Worm (Caenorhabditis elegans) whole organism, L4 larva: ENCODE results near the gene K02F6.8.
"Not testable (repeated sequence)": the region's sequence is repeated elsewhere in the genome, so short reads cannot be mapped to it uniquely, and the experiment has no call there.

Source experiments
- R02D3.7 ChIP-seq: fragments of 150-350 bp; sonication (generic microtip); optimal IDR thresholded peaks from 3 replicates; lab custom pipeline; 2014; ENCODE audit warnings: missing biosample characterization, missing genetic modification characterization
- ZK337.2 ChIP-seq: fragments of 200-800 bp; sonication (Bioruptor generic); IDR thresholded peaks from 2 replicates; pipeline ENCODE4 v1.3.6; 2022; ENCODE audit warnings: missing genetic modification reagents, missing genetic modification characterization, missing compliant biosample characterization
- aha-1 ChIP-seq: fragments of 150-350 bp; peaks from one replicate; lab custom pipeline; 2014; ENCODE audit warnings: missing biosample characterization, missing genetic modification characterization
- ceh-20 ChIP-seq: fragments of 200-800 bp; sonication (Bioruptor generic); IDR thresholded peaks from 2 replicates; pipeline ENCODE4 v1.3.6; 2022; ENCODE audit warnings: missing genetic modification reagents, missing genetic modification characterization, missing compliant biosample characterization
- ceh-28 ChIP-seq: fragments of 150-350 bp; optimal IDR thresholded peaks from 2 replicates; lab custom pipeline; 2014; ENCODE audit warnings: missing biosample characterization, missing genetic modification reagents, missing genetic modification characterization
- ceh-32 ChIP-seq: sonication (generic microtip); optimal IDR thresholded peaks from 2 replicates; lab custom pipeline; 2016; ENCODE audit warnings: mild to moderate bottlenecking, missing genetic modification characterization, missing compliant biosample characterization; ENCODE audit not compliant: poor library complexity
- cey-2 ChIP-seq: sonication (generic microtip); optimal IDR thresholded peaks from 3 replicates; lab custom pipeline; 2017; ENCODE audit warnings: missing genetic modification characterization, mild to moderate bottlenecking, missing compliant biosample characterization, antibody characterized with exemption, borderline replicate concordance; ENCODE audit not compliant: insufficient read depth
- ctbp-1 ChIP-seq: fragments of 200-800 bp; sonication (Bioruptor generic); IDR thresholded peaks from 2 replicates; pipeline ENCODE4 v1.3.6; 2022; ENCODE audit warnings: missing genetic modification reagents, missing genetic modification characterization, missing compliant biosample characterization
- daf-12 ChIP-seq: fragments of 150-350 bp; optimal IDR thresholded peaks from 2 replicates; lab custom pipeline; 2014; ENCODE audit warnings: missing biosample characterization, missing genetic modification reagents, missing genetic modification characterization
- daf-8 ChIP-seq: fragments of 200-800 bp; sonication (Bioruptor generic); IDR thresholded peaks from 2 replicates; pipeline ENCODE4 v1.3.6; 2022; ENCODE audit warnings: missing genetic modification characterization, missing compliant biosample characterization
- dmd-6 ChIP-seq: fragments of 200-800 bp; sonication (Bioruptor generic); IDR thresholded peaks from 2 replicates; pipeline ENCODE4 v1.3.6; 2022; ENCODE audit warnings: missing genetic modification reagents, missing genetic modification characterization, missing compliant biosample characterization
- dve-1 ChIP-seq: sonication (generic microtip); optimal IDR thresholded peaks from 2 replicates; lab custom pipeline; 2017; ENCODE audit warnings: antibody characterized with exemption, mild to moderate bottlenecking, missing genetic modification characterization, missing compliant biosample characterization; ENCODE audit not compliant: insufficient read depth
- egl-43 ChIP-seq: fragments of 200-800 bp; sonication (Bioruptor generic); IDR thresholded peaks from 2 replicates; pipeline ENCODE4 v1.3.6; 2022; ENCODE audit warnings: missing genetic modification reagents, missing genetic modification characterization, missing compliant biosample characterization
- gei-8 ChIP-seq: fragments of 200-800 bp; sonication (Bioruptor generic); optimal IDR thresholded peaks from 2 replicates; lab custom pipeline; 2018; ENCODE audit warnings: mild to moderate bottlenecking, missing genetic modification characterization, missing compliant biosample characterization
- hif-1 ChIP-seq, 2 experiments: sonication (generic microtip); optimal IDR thresholded peaks; 2 replicates each; lab custom pipeline; 2016 to 2017; ENCODE audit warnings: missing compliant biosample characterization in 2 of 2, missing genetic modification characterization in 2 of 2, missing genetic modification reagents in 2 of 2, missing genotype in 2 of 2, mild to moderate bottlenecking in 1 of 2
- hmg-1.1 ChIP-seq: fragments of 200-800 bp; sonication (Bioruptor generic); IDR thresholded peaks from 2 replicates; pipeline ENCODE4 v1.3.6; 2022; ENCODE audit warnings: missing genetic modification reagents, missing genetic modification characterization, missing compliant biosample characterization
- lin-15B ChIP-seq: fragments of 150-350 bp; sonication (generic microtip); optimal IDR thresholded peaks from 3 replicates; lab custom pipeline; 2014; ENCODE audit warnings: missing biosample characterization, missing genetic modification characterization
- lin-39 ChIP-seq: fragments of 150-350 bp; optimal IDR thresholded peaks from 2 replicates; lab custom pipeline; 2014; ENCODE audit warnings: missing biosample characterization, missing genetic modification reagents, missing genetic modification characterization
- mdt-29 ChIP-seq: fragments of 200-800 bp; sonication (Bioruptor generic); IDR thresholded peaks from 2 replicates; pipeline ENCODE4 v1.3.6; 2022; ENCODE audit warnings: missing genetic modification reagents, missing genetic modification characterization, missing compliant biosample characterization
- mxl-2 ChIP-seq: fragments of 200-800 bp; sonication (Bioruptor generic); conservative IDR thresholded peaks from 2 replicates; pipeline ENCODE4 v1.3.6; 2022; ENCODE audit warnings: missing genetic modification reagents, missing genetic modification characterization, missing compliant biosample characterization
- nhr-42 ChIP-seq: fragments of 200-800 bp; sonication (Bioruptor generic); IDR thresholded peaks from 2 replicates; pipeline ENCODE4 v1.3.6; 2022; ENCODE audit warnings: missing genetic modification characterization, missing compliant biosample characterization
- nhr-48 ChIP-seq: sonication (generic microtip); optimal IDR thresholded peaks from 2 replicates; lab custom pipeline; 2016; ENCODE audit warnings: mild to moderate bottlenecking, missing genetic modification characterization, missing compliant biosample characterization
- nhr-77 ChIP-seq: fragments of 150-350 bp; optimal IDR thresholded peaks from 2 replicates; lab custom pipeline; 2014; ENCODE audit warnings: missing biosample characterization, missing genetic modification characterization
- pha-4 ChIP-seq, 2 experiments: fragments of 150-350 bp in 1 of 2; fragments of 200-800 bp in 1 of 2; sonication (Bioruptor generic) in 1 of 2; IDR thresholded peaks in 1 of 2; optimal IDR thresholded peaks in 1 of 2; 2 replicates each; pipeline versions ENCODE4 v1.3.6 to Lab custom; 2014 to 2022; ENCODE audit warnings: missing genetic modification characterization in 2 of 2, missing genetic modification reagents in 2 of 2, missing biosample characterization in 1 of 2, missing compliant biosample characterization in 1 of 2
- php-3 ChIP-seq: fragments of 200-800 bp; sonication (Bioruptor generic); IDR thresholded peaks from 2 replicates; pipeline ENCODE4 v1.3.6; 2022; ENCODE audit warnings: missing genetic modification reagents, missing genetic modification characterization, missing compliant biosample characterization
- saeg-2 ChIP-seq: fragments of 200-800 bp; sonication (Bioruptor generic); IDR thresholded peaks from 2 replicates; pipeline ENCODE4 v1.3.6; 2022; ENCODE audit warnings: missing genetic modification reagents, missing genetic modification characterization, missing compliant biosample characterization
- sdz-12 ChIP-seq: fragments of 200-800 bp; sonication (Bioruptor generic); optimal IDR thresholded peaks from 2 replicates; lab custom pipeline; 2018; ENCODE audit warnings: mild to moderate bottlenecking, missing genetic modification characterization, missing compliant biosample characterization
- set-16 ChIP-seq: fragments of 200-800 bp; sonication (Bioruptor generic); IDR thresholded peaks from 2 replicates; pipeline ENCODE4 v1.3.6; 2022; ENCODE audit warnings: missing genetic modification reagents, missing genetic modification characterization, missing compliant biosample characterization
- spr-1 ChIP-seq: sonication (generic microtip); optimal IDR thresholded peaks from 2 replicates; lab custom pipeline; 2016; ENCODE audit warnings: mild to moderate bottlenecking, missing genetic modification characterization, missing compliant biosample characterization
- spr-3 ChIP-seq: fragments of 200-800 bp; sonication (Bioruptor generic); optimal IDR thresholded peaks from 2 replicates; lab custom pipeline; 2018; ENCODE audit warnings: mild to moderate bottlenecking, missing genetic modification characterization, missing compliant biosample characterization
- tag-97 ChIP-seq: fragments of 200-800 bp; sonication (Bioruptor generic); IDR thresholded peaks from 2 replicates; pipeline ENCODE4 v1.3.6; 2022; ENCODE audit warnings: missing genetic modification characterization, missing compliant biosample characterization
- tra-1 ChIP-seq: fragments of 200-800 bp; sonication (Bioruptor generic); IDR thresholded peaks from 2 replicates; pipeline ENCODE4 v1.3.6; 2022; ENCODE audit warnings: missing genetic modification reagents, missing genetic modification characterization, missing compliant biosample characterization
- unc-62 ChIP-seq, 3 experiments: fragments of 150-350 bp in 1 of 3; sonication (generic microtip); optimal IDR thresholded peaks in 2 of 3; peaks in 1 of 3; 1 replicate in 1 of 3; 2 replicates in 2 of 3; lab custom pipeline; 2014 to 2017; ENCODE audit warnings: missing biosample characterization in 3 of 3, missing genetic modification characterization in 3 of 3, missing genetic modification reagents in 3 of 3, missing genotype in 1 of 3
- zag-1 ChIP-seq: fragments of 150-350 bp; optimal IDR thresholded peaks from 2 replicates; lab custom pipeline; 2014; ENCODE audit warnings: missing biosample characterization, missing genetic modification characterization
- zfp-2 ChIP-seq: sonication (generic microtip); optimal IDR thresholded peaks from 2 replicates; lab custom pipeline; 2016; ENCODE audit warnings: mild to moderate bottlenecking, missing genetic modification characterization, missing compliant biosample characterization
- zip-2 ChIP-seq: fragments of 150-350 bp; optimal IDR thresholded peaks from 2 replicates; lab custom pipeline; 2014; ENCODE audit warnings: missing biosample characterization, missing genetic modification characterization

K02F6.8 gene

DNA sequence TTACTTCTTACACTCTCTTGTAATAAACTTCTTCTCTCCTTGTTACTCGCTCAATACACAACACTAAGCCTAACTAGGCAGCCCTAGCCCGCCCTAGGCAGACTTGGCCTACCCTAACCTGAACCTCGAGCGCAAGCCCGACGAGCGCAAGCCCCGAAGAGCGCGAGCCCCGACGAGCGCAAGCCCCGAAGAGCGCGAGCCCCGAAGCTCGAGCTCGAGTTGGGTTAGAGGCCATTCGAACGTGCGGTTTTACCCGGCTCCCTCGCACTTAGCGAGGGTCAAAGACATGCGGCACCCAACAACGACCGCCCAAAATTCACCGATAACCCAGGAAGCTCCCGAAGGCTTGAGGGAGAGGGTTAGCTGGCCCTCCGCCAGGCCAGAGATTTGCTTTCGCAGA, 21.5 kb upstream of the K02F6.8 start:
- TF ChIP-seq php-3 (GFP tag; lab: Robert Waterston, UW) (0 out of 2 replicates have a peak, but pooled peaks have one; percentile 15), egl-43 (GFP tag; lab: Robert Waterston, UW) (peak; percentile 38; the same call in 1 of the 2 replicates), ctbp-1 (GFP tag; lab: Robert Waterston, UW) (0 out of 2 replicates have a peak, but pooled peaks have one; percentile 8), set-16 (peak; percentile 97)

DNA sequence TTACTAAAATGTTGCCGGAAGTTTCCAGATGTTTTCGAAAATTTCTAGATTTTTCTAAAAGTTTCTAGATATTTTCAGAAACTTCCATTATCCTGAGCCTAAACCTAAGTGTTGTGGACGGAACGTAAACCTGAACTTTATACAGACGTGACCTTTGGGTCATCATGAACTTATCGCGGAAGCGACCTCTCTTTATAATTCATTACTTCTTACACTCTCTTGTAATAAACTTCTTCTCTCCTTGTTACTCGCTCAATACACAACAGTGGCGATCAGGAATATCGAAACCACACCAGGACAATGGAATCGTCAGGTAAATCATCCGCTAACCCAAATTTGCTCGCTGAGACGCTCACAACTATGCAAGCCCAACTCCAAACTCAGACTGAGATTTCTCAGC, 18.8 kb upstream of the K02F6.8 start, which contains the start of gene K02F6.1:
K02F6.1 (plus strand) TSS at position 301 of the 400 bp plus-strand sequence.
- not testable (repeated sequence) for TF ChIP-seq tag-97 (GFP tag; lab: Robert Waterston, UW); gei-8 (GFP tag; lab: Kevin White, UChicago); lin-39 (tag; lab: Kevin White, UChicago)

DNA sequence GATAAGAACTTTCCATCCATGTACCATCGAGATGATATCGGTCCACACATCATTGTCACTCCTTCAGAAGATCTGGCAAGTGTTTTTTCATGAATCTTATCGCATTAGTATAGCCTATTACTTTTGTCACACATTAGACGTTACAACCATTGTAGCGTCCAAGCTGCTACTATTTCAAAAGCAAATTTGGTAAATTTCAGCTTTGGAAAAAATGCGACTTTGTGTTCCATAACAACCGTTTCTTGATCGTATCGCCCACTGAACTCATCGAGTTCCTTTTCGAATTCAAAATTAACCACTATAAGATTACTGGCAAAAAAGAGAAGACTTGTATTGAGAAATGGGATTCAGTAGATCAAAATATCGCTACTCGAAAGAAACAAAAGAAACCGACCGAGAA, 18.2 kb upstream of the K02F6.8 start:
- no peak for TF ChIP-seq tag-97 (GFP tag; lab: Robert Waterston, UW)
- TF ChIP-seq aha-1 (tag; lab: Kevin White, UChicago) = peak; percentile 35
- TF ChIP-seq lin-39 (tag; lab: Kevin White, UChicago) = no peak
- TF ChIP-seq zfp-2 (tag; lab: Kevin White, UChicago) = no peak
- peak in 1 of 2 experiments; percentile 90 for TF ChIP-seq unc-62 (GFP tag; optimal IDR thresholded peaks at IDR 0.05 in 1 of 2; lab: Kevin White, UChicago)
- TF ChIP-seq unc-62 (tag; optimal IDR thresholded peaks at IDR 0.05; lab: Kevin White, UChicago) = no peak

DNA sequence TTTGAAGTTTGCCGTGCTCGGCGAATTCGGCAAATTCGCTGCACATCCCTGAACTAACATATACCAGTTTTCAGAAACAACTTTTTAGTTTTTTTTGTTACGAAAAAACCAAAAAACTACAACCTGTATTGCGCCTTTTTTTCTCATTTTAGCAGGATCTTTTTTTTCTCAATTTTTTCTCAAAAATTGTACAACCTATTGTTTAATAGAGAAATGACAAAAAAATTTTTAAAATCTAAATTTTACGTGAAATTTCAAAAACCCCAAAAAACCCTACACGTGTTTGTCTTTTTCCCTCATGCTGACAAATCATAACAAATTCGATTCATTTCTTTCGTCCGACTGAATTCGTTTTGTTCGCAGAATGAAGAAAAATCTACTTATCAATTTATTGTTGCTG, 11.1 kb upstream of the K02F6.8 start, which contains the start of gene K02F6.3:
K02F6.3 (plus strand) TSS at position 301 of the 400 bp plus-strand sequence.
- TF ChIP-seq zip-2 (no peak), nhr-77 (tag; lab: Kevin White, UChicago) (no peak), hif-1 (tag; optimal IDR thresholded peaks at IDR 0.05; lab: Kevin White, UChicago) (no peak), dve-1 (tag; lab: Kevin White, UChicago) (no peak), dmd-6 (GFP tag; lab: Robert Waterston, UW) (no peak), tag-97 (GFP tag; lab: Robert Waterston, UW) (no peak), mdt-29 (GFP tag; lab: Robert Waterston, UW) (no peak)

DNA sequence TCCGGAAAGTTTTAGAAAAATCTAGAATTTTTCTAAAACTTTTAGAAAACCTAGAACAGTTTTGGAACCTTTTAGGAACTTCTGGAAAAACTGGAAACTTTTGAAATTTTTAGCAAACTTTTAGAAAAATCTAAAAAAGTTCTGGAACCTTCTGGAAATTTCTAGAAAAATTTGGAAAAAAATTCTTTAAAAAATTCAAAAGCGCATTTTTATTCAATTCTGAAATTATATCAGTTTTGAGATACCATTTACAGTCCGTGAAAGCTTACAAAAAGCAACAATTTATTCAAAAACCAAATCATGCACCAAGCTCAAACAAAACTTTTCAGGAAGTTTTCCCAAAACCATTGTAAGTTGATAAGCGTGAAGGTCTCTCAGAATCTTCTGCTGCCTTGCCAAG, 3.3 kb upstream of the K02F6.8 start, which contains the start of gene K02F6.4:
K02F6.4 (plus strand) TSS at position 301 of the 400 bp plus-strand sequence.
- TF ChIP-seq pha-4 (GFP tag; IDR thresholded peaks at IDR 0.05; lab: Robert Waterston, UW) = no peak
- no peak for TF ChIP-seq pha-4 (tag; optimal IDR thresholded peaks at IDR 0.05; lab: Kevin White, UChicago)
- TF ChIP-seq lin-15B (tag; lab: Kevin White, UChicago) = no peak
- TF ChIP-seq spr-3 (GFP tag; lab: Kevin White, UChicago) = no peak
- TF ChIP-seq R02D3.7 (tag; lab: Kevin White, UChicago) = no peak
- no peak for TF ChIP-seq ceh-28 (tag; lab: Kevin White, UChicago)
- TF ChIP-seq, all 104 proteins: peak for 0

DNA sequence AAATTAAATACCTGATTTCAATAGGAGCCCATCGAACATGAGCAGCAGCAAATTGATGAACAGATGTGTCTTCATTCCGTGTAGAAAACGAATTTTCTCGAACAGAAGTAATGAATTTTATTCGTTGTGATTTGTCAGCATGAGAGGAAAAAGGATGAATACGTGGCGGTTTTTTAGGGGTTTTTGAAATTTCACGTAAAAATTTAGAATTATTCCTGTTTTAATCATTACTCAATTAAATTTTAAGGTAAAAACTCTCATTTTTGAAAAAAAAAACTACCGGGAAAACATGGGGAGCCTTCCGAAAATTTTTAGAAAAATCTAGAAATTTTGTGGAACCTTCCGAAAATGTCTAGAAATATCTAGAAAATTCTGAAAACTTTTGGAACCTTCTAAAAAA, 2.9 kb upstream of the K02F6.8 start, which contains the start of gene K02F6.7:
K02F6.7 (minus strand) TSS at position 101 of the 400 bp plus-strand sequence.
- TF ChIP-seq ceh-32 (tag; lab: Kevin White, UChicago) = no peak
- no peak for TF ChIP-seq daf-8 (GFP tag; lab: Robert Waterston, UW)
- no peak for TF ChIP-seq tra-1
- TF ChIP-seq saeg-2 (GFP tag; lab: Robert Waterston, UW) = no peak
- no peak for TF ChIP-seq daf-12 (tag; lab: Kevin White, UChicago)
- no peak for TF ChIP-seq ceh-28 (tag; lab: Kevin White, UChicago)
- TF ChIP-seq php-3 (GFP tag; lab: Robert Waterston, UW) = no peak
- no peak for TF ChIP-seq cey-2
- no peak for TF ChIP-seq zag-1
- TF ChIP-seq mxl-2 (GFP tag; lab: Robert Waterston, UW) = no peak
- TF ChIP-seq ZK337.2 (GFP tag; lab: Robert Waterston, UW) = no peak
- no peak for TF ChIP-seq spr-3 (GFP tag; lab: Kevin White, UChicago)
- TF ChIP-seq hmg-1.1 (GFP tag; lab: Robert Waterston, UW) = no peak
- TF ChIP-seq nhr-77 (tag; lab: Kevin White, UChicago) = no peak
- TF ChIP-seq lin-39 (tag; lab: Kevin White, UChicago) = no peak
- no peak for TF ChIP-seq nhr-48
- no peak for TF ChIP-seq ceh-20 (GFP tag; lab: Robert Waterston, UW)
- no peak for TF ChIP-seq spr-1 (tag; lab: Kevin White, UChicago)
- no peak for TF ChIP-seq nhr-42 (GFP tag; lab: Robert Waterston, UW)
- no peak for TF ChIP-seq sdz-12
- TF ChIP-seq, all 104 proteins: peak for 0
